Worm (Caenorhabditis elegans) whole organism, late embryonic: ENCODE measurements around the gene rpn-5.
A peak's percentile ranks its signal among the peaks of the same experiment; 100 is the strongest.

Experiments used
- C08G9.2 ChIP-seq: sonication (generic microtip); optimal IDR thresholded peaks from 2 replicates; lab custom pipeline; 2016; ENCODE audit warnings: mild to moderate bottlenecking, missing genetic modification characterization, moderate library complexity, missing compliant biosample characterization
- C38D4.7 ChIP-seq: fragments of 200-800 bp; sonication (Bioruptor generic); optimal IDR thresholded peaks from 2 replicates; lab custom pipeline; 2018; ENCODE audit warnings: mild to moderate bottlenecking, missing genetic modification characterization, moderate library complexity, missing compliant biosample characterization
- F13H6.1 ChIP-seq: sonication (generic microtip); optimal IDR thresholded peaks from 2 replicates; lab custom pipeline; 2016; ENCODE audit warnings: missing genetic modification characterization, missing compliant biosample characterization
- K02D7.2 ChIP-seq: sonication (generic microtip); optimal IDR thresholded peaks from 2 replicates; lab custom pipeline; 2017; ENCODE audit warnings: mild to moderate bottlenecking, missing genetic modification characterization, missing compliant biosample characterization
- K09A11.1 ChIP-seq: sonication (generic microtip); optimal IDR thresholded peaks from 2 replicates; lab custom pipeline; 2017; ENCODE audit warnings: antibody characterized with exemption, mild to moderate bottlenecking, missing genetic modification characterization, missing compliant biosample characterization; ENCODE audit not compliant: insufficient read depth
- T23F11.4 ChIP-seq: fragments of 200-800 bp; sonication (Bioruptor generic); optimal IDR thresholded peaks from 2 replicates; lab custom pipeline; 2018; ENCODE audit warnings: mild to moderate bottlenecking, missing genetic modification characterization, missing compliant biosample characterization
- Y22D7AL.16 ChIP-seq: sonication (generic microtip); optimal IDR thresholded peaks from 2 replicates; lab custom pipeline; 2016; ENCODE audit warnings: missing genetic modification characterization, missing compliant biosample characterization
- ama-1 ChIP-seq: fragments of 150-350 bp; optimal IDR thresholded peaks from 2 replicates; lab custom pipeline; 2014
- ceh-24 ChIP-seq: sonication (generic microtip); optimal IDR thresholded peaks from 2 replicates; lab custom pipeline; 2016; ENCODE audit warnings: mild to moderate bottlenecking, missing genetic modification characterization, missing compliant biosample characterization
- ceh-30 ChIP-seq: fragments of 150-350 bp; optimal IDR thresholded peaks from 2 replicates; lab custom pipeline; 2014; ENCODE audit warnings: missing biosample characterization, missing genetic modification characterization
- ceh-31 ChIP-seq: sonication (generic microtip); optimal IDR thresholded peaks from 2 replicates; lab custom pipeline; 2016; ENCODE audit warnings: missing genetic modification characterization, missing compliant biosample characterization
- ceh-34 ChIP-seq: sonication (generic microtip); optimal IDR thresholded peaks from 2 replicates; lab custom pipeline; 2016; ENCODE audit warnings: mild to moderate bottlenecking, missing genetic modification characterization, missing compliant biosample characterization
- ceh-48 ChIP-seq: sonication (generic microtip); optimal IDR thresholded peaks from 2 replicates; lab custom pipeline; 2016; ENCODE audit warnings: missing genetic modification characterization, inconsistent platforms, missing compliant biosample characterization
- ceh-6 ChIP-seq: fragments of 200-800 bp; sonication (Bioruptor generic); optimal IDR thresholded peaks from 2 replicates; lab custom pipeline; 2018; ENCODE audit warnings: mild to moderate bottlenecking, missing genetic modification characterization, missing compliant biosample characterization
- ceh-9 ChIP-seq: sonication (generic microtip); optimal IDR thresholded peaks from 2 replicates; lab custom pipeline; 2016; ENCODE audit warnings: mild to moderate bottlenecking, missing genetic modification characterization, inconsistent platforms, missing compliant biosample characterization
- elt-2 ChIP-seq: sonication (generic microtip); optimal IDR thresholded peaks from 2 replicates; lab custom pipeline; 2016; ENCODE audit warnings: missing genetic modification reagents, missing genetic modification characterization, missing compliant biosample characterization
- elt-4 ChIP-seq: sonication (generic microtip); optimal IDR thresholded peaks from 2 replicates; lab custom pipeline; 2016; ENCODE audit warnings: missing genetic modification characterization, missing compliant biosample characterization
- ets-4 ChIP-seq: sonication (generic microtip); optimal IDR thresholded peaks from 2 replicates; lab custom pipeline; 2016; ENCODE audit warnings: missing genetic modification characterization, missing compliant biosample characterization
- eyg-1 ChIP-seq: sonication (generic microtip); optimal IDR thresholded peaks from 2 replicates; lab custom pipeline; 2016; ENCODE audit warnings: missing genotype, missing genetic modification characterization, missing compliant biosample characterization
- fkh-10 ChIP-seq: fragments of 150-350 bp; optimal IDR thresholded peaks from 2 replicates; lab custom pipeline; 2014; ENCODE audit warnings: missing biosample characterization, missing genetic modification reagents, missing genetic modification characterization
- fkh-6 ChIP-seq: sonication (generic microtip); optimal IDR thresholded peaks from 2 replicates; lab custom pipeline; 2016; ENCODE audit warnings: missing genetic modification characterization, missing compliant biosample characterization
- gmeb-2 ChIP-seq: sonication (generic microtip); optimal IDR thresholded peaks from 2 replicates; lab custom pipeline; 2016; ENCODE audit warnings: missing genetic modification characterization, inconsistent platforms, missing compliant biosample characterization
- hlh-13 ChIP-seq: fragments of 200-800 bp; sonication (Bioruptor generic); optimal IDR thresholded peaks from 2 replicates; lab custom pipeline; 2018; ENCODE audit warnings: mild to moderate bottlenecking, missing genetic modification characterization, missing compliant biosample characterization
- hlh-30 ChIP-seq: sonication (generic microtip); optimal IDR thresholded peaks from 2 replicates; lab custom pipeline; 2017; ENCODE audit warnings: antibody characterized with exemption, missing genetic modification characterization, missing compliant biosample characterization; ENCODE audit not compliant: insufficient read depth
- hlh-6 ChIP-seq: sonication (generic microtip); optimal IDR thresholded peaks from 2 replicates; lab custom pipeline; 2016; ENCODE audit warnings: missing genotype, missing genetic modification characterization, missing compliant biosample characterization
- hlh-8 ChIP-seq: sonication (generic microtip); optimal IDR thresholded peaks from 2 replicates; lab custom pipeline; 2016; ENCODE audit warnings: missing genotype, missing genetic modification characterization, missing compliant biosample characterization
- lim-6 ChIP-seq: sonication (generic microtip); optimal IDR thresholded peaks from 2 replicates; lab custom pipeline; 2016; ENCODE audit warnings: missing genetic modification characterization, missing compliant biosample characterization
- lin-11 ChIP-seq: fragments of 200-800 bp; sonication (Bioruptor generic); optimal IDR thresholded peaks from 2 replicates; lab custom pipeline; 2018; ENCODE audit warnings: mild to moderate bottlenecking, missing genetic modification characterization, missing compliant biosample characterization
- madf-2 ChIP-seq: sonication (generic microtip); optimal IDR thresholded peaks from 2 replicates; lab custom pipeline; 2017; ENCODE audit warnings: missing genetic modification characterization, missing compliant biosample characterization
- mec-3 ChIP-seq: sonication (generic microtip); optimal IDR thresholded peaks from 2 replicates; lab custom pipeline; 2016; ENCODE audit warnings: borderline replicate concordance, missing genetic modification characterization, missing compliant biosample characterization
- nfya-1 ChIP-seq: sonication (generic microtip); optimal IDR thresholded peaks from 2 replicates; lab custom pipeline; 2017; ENCODE audit warnings: missing genetic modification characterization, mild to moderate bottlenecking, missing compliant biosample characterization, antibody characterized with exemption, moderate library complexity
- nhr-11 ChIP-seq: fragments of 150-350 bp; optimal IDR thresholded peaks from 2 replicates; lab custom pipeline; 2014; ENCODE audit warnings: missing biosample characterization, missing genetic modification characterization
- nhr-232 ChIP-seq: sonication (generic microtip); optimal IDR thresholded peaks from 2 replicates; lab custom pipeline; 2016; ENCODE audit warnings: missing genetic modification characterization, missing compliant biosample characterization
- pag-3 ChIP-seq: sonication (generic microtip); optimal IDR thresholded peaks from 2 replicates; lab custom pipeline; 2016; ENCODE audit warnings: missing compliant biosample characterization, missing genetic modification characterization, borderline replicate concordance
- pat-9 ChIP-seq: fragments of 200-800 bp; sonication (Bioruptor generic); optimal IDR thresholded peaks from 2 replicates; lab custom pipeline; 2018; ENCODE audit warnings: mild to moderate bottlenecking, missing genetic modification characterization, moderate library complexity, missing compliant biosample characterization
- pax-1 ChIP-seq: fragments of 150-350 bp; optimal IDR thresholded peaks from 2 replicates; lab custom pipeline; 2014; ENCODE audit warnings: missing biosample characterization, missing genetic modification characterization
- pha-2 ChIP-seq: sonication (generic microtip); optimal IDR thresholded peaks from 2 replicates; lab custom pipeline; 2017; ENCODE audit warnings: mild to moderate bottlenecking, missing genetic modification characterization, missing compliant biosample characterization
- pha-4 ChIP-seq: fragments of 150-350 bp; optimal IDR thresholded peaks from 2 replicates; lab custom pipeline; 2018; ENCODE audit warnings: missing biosample characterization, missing genetic modification reagents, missing genetic modification characterization
- rnt-1 ChIP-seq: sonication (generic microtip); optimal IDR thresholded peaks from 2 replicates; lab custom pipeline; 2016; ENCODE audit warnings: missing genetic modification characterization, missing compliant biosample characterization
- sdc-2 ChIP-seq: sonication (generic microtip); optimal IDR thresholded peaks from 2 replicates; lab custom pipeline; 2016; ENCODE audit warnings: missing genotype, missing genetic modification characterization, missing compliant biosample characterization
- sox-2 ChIP-seq: fragments of 200-800 bp; sonication (Bioruptor generic); IDR thresholded peaks from 2 replicates; pipeline ENCODE4 v1.3.6; 2022; ENCODE audit warnings: missing genetic modification reagents, missing genetic modification characterization, missing compliant biosample characterization
- sox-4 ChIP-seq: sonication (generic microtip); optimal IDR thresholded peaks from 2 replicates; lab custom pipeline; 2017; ENCODE audit warnings: mild to moderate bottlenecking, missing genetic modification characterization, inconsistent platforms, missing compliant biosample characterization
- syd-9 ChIP-seq: sonication (generic microtip); optimal IDR thresholded peaks from 2 replicates; lab custom pipeline; 2016; ENCODE audit warnings: mild to moderate bottlenecking, missing genetic modification characterization, moderate library complexity, missing compliant biosample characterization
- tbx-2 ChIP-seq: sonication (generic microtip); optimal IDR thresholded peaks from 2 replicates; lab custom pipeline; 2016; ENCODE audit warnings: missing genetic modification characterization, missing compliant biosample characterization
- unc-3 ChIP-seq, 2 experiments: fragments of 200-800 bp in 1 of 2; sonication (Bioruptor generic) in 1 of 2; sonication (generic microtip) in 1 of 2; conservative IDR thresholded peaks in 1 of 2; optimal IDR thresholded peaks in 1 of 2; 2 replicates each; pipeline versions ENCODE4 v1.3.6 to Lab custom; 2016 to 2022; ENCODE audit warnings: missing compliant biosample characterization in 2 of 2, missing genetic modification characterization in 2 of 2, missing genetic modification reagents in 1 of 2
- unc-42 ChIP-seq: sonication (generic microtip); optimal IDR thresholded peaks from 2 replicates; lab custom pipeline; 2016; ENCODE audit warnings: missing genotype, missing genetic modification characterization, missing compliant biosample characterization
- unc-86 ChIP-seq: sonication (generic microtip); optimal IDR thresholded peaks from 2 replicates; lab custom pipeline; 2016; ENCODE audit warnings: missing genetic modification characterization, missing compliant biosample characterization

Gene rpn-5

ce11 chrII:4741527-4742187 is 43.4 kb upstream of the rpn-5 start, which contains the start of gene acs-11:
TSS of gene acs-11 (plus strand) at chrII:4742137.
- TF ChIP-seq hlh-30 (tag; lab: Kevin White, UChicago): no peak
- TF ChIP-seq pat-9 (tag; lab: Kevin White, UChicago): no peak
- no peak for TF ChIP-seq F13H6.1 (tag; lab: Kevin White, UChicago)
- TF ChIP-seq unc-42 (tag; lab: Kevin White, UChicago): no peak
- no peak for TF ChIP-seq nfya-1
- no peak for TF ChIP-seq elt-2 (tag; lab: Kevin White, UChicago)
- no peak for TF ChIP-seq tbx-2 (tag; lab: Kevin White, UChicago)
- TF ChIP-seq fkh-6 (tag; lab: Kevin White, UChicago): no peak
- TF ChIP-seq hlh-13 (GFP tag; lab: Kevin White, UChicago): no peak
- TF ChIP-seq ets-4 (tag; lab: Kevin White, UChicago): no peak
- TF ChIP-seq mec-3 (tag; lab: Kevin White, UChicago): no peak
- no peak for TF ChIP-seq ceh-6
- TF ChIP-seq C08G9.2 (tag; lab: Kevin White, UChicago): no peak
- no peak for TF ChIP-seq syd-9 (tag; lab: Kevin White, UChicago)
- TF ChIP-seq nhr-232 (tag; lab: Kevin White, UChicago): no peak
- no peak for TF ChIP-seq pha-2 (tag; lab: Kevin White, UChicago)

ce11 chrII:4739984-4740462 is 41.8 kb upstream of the rpn-5 start, which contains the start of gene eas-1:
TSS of gene eas-1 (plus strand) at chrII:4740412.
- TF ChIP-seq ceh-31 (peak; percentile 96), syd-9 (tag; lab: Kevin White, UChicago) (no peak), hlh-8 (tag; lab: Kevin White, UChicago) (peak; percentile 88), sdc-2 (tag; lab: Kevin White, UChicago) (peak; percentile 1), hlh-30 (tag; lab: Kevin White, UChicago) (peak; percentile 83), K02D7.2 (tag; lab: Kevin White, UChicago) (no peak), unc-3 (GFP tag; conservative IDR thresholded peaks at IDR 0.05; lab: Robert Waterston, UW) (no peak), unc-3 (tag; optimal IDR thresholded peaks at IDR 0.05; lab: Kevin White, UChicago) (peak; percentile 21), pha-2 (tag; lab: Kevin White, UChicago) (no peak), F13H6.1 (tag; lab: Kevin White, UChicago) (peak; percentile 54), nhr-232 (tag; lab: Kevin White, UChicago) (no peak), lim-6 (tag; lab: Kevin White, UChicago) (peak; percentile 59), pha-4 (tag; lab: Kevin White, UChicago) (no peak), nhr-11 (tag; lab: Kevin White, UChicago) (no peak), ceh-30 (tag; lab: Kevin White, UChicago) (no peak), T23F11.4 (GFP tag; lab: Kevin White, UChicago) (no peak), hlh-13 (GFP tag; lab: Kevin White, UChicago) (no peak), nfya-1 (peak; percentile 48), pax-1 (peak; percentile 8), sox-4 (tag; lab: Kevin White, UChicago) (no peak), K09A11.1 (tag; lab: Kevin White, UChicago) (no peak), elt-4 (tag; lab: Kevin White, UChicago) (no peak), eyg-1 (tag; lab: Kevin White, UChicago) (peak; percentile 64), hlh-6 (tag; lab: Kevin White, UChicago) (no peak), ama-1 (lab: Kevin White, UChicago) (no peak), rnt-1 (peak; percentile 91), ceh-34 (peak; percentile 24), madf-2 (tag; lab: Kevin White, UChicago) (peak; percentile 19), pag-3 (tag; lab: Kevin White, UChicago) (no peak), lin-11 (tag; lab: Kevin White, UChicago) (no peak), Y22D7AL.16 (tag; lab: Kevin White, UChicago) (no peak), ceh-24 (tag; lab: Kevin White, UChicago) (no peak), elt-2 (tag; lab: Kevin White, UChicago) (peak; percentile 92), unc-86 (peak; percentile 5), C38D4.7 (GFP tag; lab: Kevin White, UChicago) (no peak), tbx-2 (tag; lab: Kevin White, UChicago) (peak; percentile 89), fkh-10 (GFP tag; lab: Kevin White, UChicago) (no peak), mec-3 (tag; lab: Kevin White, UChicago) (peak; percentile 77), ceh-9 (no peak), ceh-48 (no peak), gmeb-2 (tag; lab: Kevin White, UChicago) (no peak), sox-2 (no peak)
